Worm (Caenorhabditis elegans): Measurements from ENCODE around the gene T03F6.9.

Gene T03F6.9

ce11 chrIII:13370980-13371379, at the start of gene T03F6.9:
TSS of gene T03F6.9 (minus strand) at chrIII:13371080.
- TF ChIP-seq elt-1 (tag; optimal IDR thresholded peaks at IDR 0.05; ENCODE audit: borderline replicate concordance, insufficient read depth): no peak
- no peak for TF ChIP-seq lin-13 (tag; optimal IDR thresholded peaks at IDR 0.05)
- TF ChIP-seq hlh-1 (tag; optimal IDR thresholded peaks at IDR 0.05): no peak
- TF ChIP-seq drap-1 (GFP tag; optimal IDR thresholded peaks at IDR 0.05): no peak
- no peak for TF ChIP-seq lin-32 (GFP tag; optimal IDR thresholded peaks at IDR 0.05)
- no peak for TF ChIP-seq ceh-43 (GFP tag; optimal IDR thresholded peaks at IDR 0.05)
- no peak for TF ChIP-seq mls-2 (tag; optimal IDR thresholded peaks at IDR 0.05)
- no peak for TF ChIP-seq cnd-1 (tag; optimal IDR thresholded peaks at IDR 0.05)
- no peak for TF ChIP-seq mep-1 (tag; optimal IDR thresholded peaks at IDR 0.05)
- TF ChIP-seq sem-2 (GFP tag; optimal IDR thresholded peaks at IDR 0.05): no peak
- TF ChIP-seq M03D4.4 (tag; optimal IDR thresholded peaks at IDR 0.05): no peak
- TF ChIP-seq pha-4 (tag; optimal IDR thresholded peaks at IDR 0.05): no peak
- no peak for TF ChIP-seq blmp-1 (tag; optimal IDR thresholded peaks at IDR 0.05)
- TF ChIP-seq unc-39 (tag; optimal IDR thresholded peaks at IDR 0.05): no peak

DNA sequence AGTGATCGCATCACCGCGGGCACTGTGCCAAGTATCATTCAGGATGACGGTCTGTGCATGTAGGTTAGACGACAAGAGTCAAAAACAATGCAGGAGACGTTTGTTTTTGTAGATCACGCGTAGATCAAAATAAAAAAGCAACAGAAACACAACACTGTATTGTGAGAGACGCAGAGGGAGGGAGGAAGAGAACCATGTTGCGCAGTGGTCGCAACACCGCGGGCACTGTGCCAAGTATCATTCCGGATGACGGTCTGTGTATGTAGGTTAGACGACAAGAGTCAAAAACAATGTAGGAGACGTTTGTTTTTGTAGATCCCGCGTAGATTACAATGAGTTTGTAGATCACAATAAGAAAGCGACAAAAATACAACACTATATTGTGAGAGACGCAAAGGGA, 48.1 kb upstream of the T03F6.9 start:
- TF ChIP-seq sptf-1 (tag; optimal IDR thresholded peaks at IDR 0.05) (no peak), elt-3 (tag; optimal IDR thresholded peaks at IDR 0.05) (no peak), mab-5 (tag; optimal IDR thresholded peaks at IDR 0.05) (no peak), drap-1 (GFP tag; optimal IDR thresholded peaks at IDR 0.05) (no peak), nhr-28 (tag; optimal IDR thresholded peaks at IDR 0.05) (no peak), bed-3 (GFP tag; optimal IDR thresholded peaks at IDR 0.05) (no peak), unc-120 (tag; optimal IDR thresholded peaks at IDR 0.05; ENCODE audit: poor library complexity, severe bottlenecking) (no peak), zip-8 (tag; optimal IDR thresholded peaks at IDR 0.05) (no peak), pha-4 (tag; optimal IDR thresholded peaks at IDR 0.05) (no peak), unc-62 (GFP tag; optimal IDR thresholded peaks at IDR 0.05) (no peak), lsy-2 (tag; optimal IDR thresholded peaks at IDR 0.05) (no peak), ceh-39 (tag; optimal IDR thresholded peaks at IDR 0.05) (no peak), lin-13 (tag; optimal IDR thresholded peaks at IDR 0.05) (no peak), M03D4.4 (tag; optimal IDR thresholded peaks at IDR 0.05) (no peak), mep-1 (tag; optimal IDR thresholded peaks at IDR 0.05) (no peak), flh-1 (GFP tag; optimal IDR thresholded peaks at IDR 0.05) (no peak)

DNA sequence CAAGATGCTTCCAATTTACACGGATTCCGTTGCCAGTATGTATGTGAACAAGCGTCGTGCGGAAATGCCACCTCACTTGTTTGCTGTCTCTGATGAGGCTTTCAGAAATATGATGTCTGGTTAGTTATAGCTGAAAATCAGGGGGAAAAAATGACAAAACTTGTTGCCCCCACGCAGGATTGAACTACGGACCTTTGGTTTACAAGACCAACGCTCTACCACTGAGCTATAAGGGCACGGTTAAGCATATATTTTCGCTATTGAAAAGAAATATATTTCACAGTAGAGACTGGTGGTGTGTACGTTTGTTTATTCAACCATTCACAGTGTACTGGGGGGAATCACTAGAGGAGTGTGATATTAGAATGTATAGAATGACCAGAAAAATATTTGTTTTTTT, 40.3 kb upstream of the T03F6.9 start:
- no peak for TF ChIP-seq nhr-76 (tag; optimal IDR thresholded peaks at IDR 0.05)
- no peak for TF ChIP-seq sptf-1 (tag; optimal IDR thresholded peaks at IDR 0.05)
- TF ChIP-seq ceh-39 (tag; optimal IDR thresholded peaks at IDR 0.05): no peak
- TF ChIP-seq nhr-28 (tag; optimal IDR thresholded peaks at IDR 0.05): no peak
- TF ChIP-seq lin-13 (tag; optimal IDR thresholded peaks at IDR 0.05): no peak

ce11 chrIII:13409498-13409897, 38.6 kb upstream of the T03F6.9 start, which contains the start of gene myo-6:
TSS of gene myo-6 (plus strand) at chrIII:13409798.
- TF ChIP-seq nhr-12 (tag; optimal IDR thresholded peaks at IDR 0.05) (no peak), bed-3 (GFP tag; optimal IDR thresholded peaks at IDR 0.05) (no peak), ztf-11 (tag; optimal IDR thresholded peaks at IDR 0.05) (no peak), blmp-1 (tag; optimal IDR thresholded peaks at IDR 0.05) (no peak), ham-2 (GFP tag; optimal IDR thresholded peaks at IDR 0.05) (no peak), sem-2 (GFP tag; optimal IDR thresholded peaks at IDR 0.05) (no peak), mep-1 (tag; optimal IDR thresholded peaks at IDR 0.05) (no peak), ceh-43 (GFP tag; optimal IDR thresholded peaks at IDR 0.05) (no peak), nhr-2 (tag; optimal IDR thresholded peaks at IDR 0.05) (no peak), zip-8 (tag; optimal IDR thresholded peaks at IDR 0.05) (no peak), ceh-39 (tag; optimal IDR thresholded peaks at IDR 0.05) (no peak), lin-13 (tag; optimal IDR thresholded peaks at IDR 0.05) (no peak), nhr-76 (tag; optimal IDR thresholded peaks at IDR 0.05) (no peak)

DNA sequence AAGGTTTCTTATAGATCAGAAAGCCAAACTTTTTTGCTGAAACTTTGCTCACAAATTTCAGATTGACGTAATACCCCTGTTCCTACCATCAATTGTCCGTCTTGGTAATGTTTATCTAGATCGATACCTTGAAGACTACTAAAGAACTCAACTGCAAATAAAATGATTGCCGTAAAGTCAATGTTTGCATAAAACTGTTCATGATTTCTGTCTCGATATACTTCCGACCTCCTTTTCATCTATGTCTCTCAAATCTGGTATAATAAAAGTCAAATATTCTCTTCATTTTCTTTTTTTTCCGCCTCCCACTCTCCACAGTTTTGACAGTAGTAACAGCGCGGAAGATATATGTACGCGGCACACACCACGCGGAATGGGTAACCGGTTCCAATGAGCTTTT, 34.6 kb upstream of the T03F6.9 start, which contains the start of gene nas-1:
Gene nas-1, plus strand, starts transcription at position 301 of the 400 bp plus-strand sequence.
- TF ChIP-seq sem-2 (GFP tag; optimal IDR thresholded peaks at IDR 0.05) (no peak), blmp-1 (tag; optimal IDR thresholded peaks at IDR 0.05) (no peak), zip-8 (tag; optimal IDR thresholded peaks at IDR 0.05) (no peak), ceh-39 (tag; optimal IDR thresholded peaks at IDR 0.05) (no peak), mls-2 (tag; optimal IDR thresholded peaks at IDR 0.05) (no peak), unc-39 (tag; optimal IDR thresholded peaks at IDR 0.05) (no peak), nhr-76 (tag; optimal IDR thresholded peaks at IDR 0.05) (no peak), ceh-43 (GFP tag; optimal IDR thresholded peaks at IDR 0.05) (no peak), snpc-4 (tag; optimal IDR thresholded peaks at IDR 0.05) (no peak), lsy-2 (tag; optimal IDR thresholded peaks at IDR 0.05) (no peak), nhr-28 (tag; optimal IDR thresholded peaks at IDR 0.05) (no peak)

Data from whole organism, mixed stage, embryonic.